Worm (Caenorhabditis elegans): ENCODE measurements around the gene tph-1.

DNA sequence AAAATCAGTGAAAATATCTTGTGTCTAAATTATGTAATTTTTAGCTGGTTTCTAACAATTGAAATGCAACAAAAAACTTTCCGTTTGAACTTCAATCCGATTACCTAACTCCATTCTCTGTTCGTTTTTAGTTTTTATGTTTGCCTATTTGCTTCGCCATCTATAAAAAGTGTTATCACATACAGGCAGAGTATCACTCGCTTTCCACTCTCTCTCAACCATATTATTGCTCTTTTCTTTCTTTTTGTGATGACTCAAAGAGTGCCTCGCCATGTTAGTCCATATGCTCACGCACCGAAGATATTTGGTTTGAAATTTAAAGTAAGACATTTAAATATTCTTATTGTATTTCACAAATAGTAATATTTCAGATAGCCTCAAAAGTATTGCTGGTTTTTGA, 14.2 kb upstream of the tph-1 start, which contains the start of gene ZK1290.13:
- TF ChIP-seq him-1 (tag; optimal IDR thresholded peaks at IDR 0.05) (no peak), dao-5 (tag; optimal IDR thresholded peaks at IDR 0.05) (no peak), W03F9.2 (tag; optimal IDR thresholded peaks at IDR 0.05) (no peak)

Measured in whole organism, L4/young adult.